Worm (Caenorhabditis elegans) whole organism, L1 larva: ENCODE data around the gene nhr-226.
"Not testable (repeated sequence)": the region's sequence is repeated elsewhere in the genome, so short reads cannot be mapped to it uniquely, and the experiment has no call there.

Source experiments
- C16A3.4 ChIP-seq: fragments of 150-350 bp; optimal IDR thresholded peaks from 2 replicates; lab custom pipeline; 2014; ENCODE audit warnings: missing biosample characterization, missing genetic modification characterization
- Y116A8C.19 ChIP-seq: sonication (generic microtip); optimal IDR thresholded peaks from 2 replicates; lab custom pipeline; 2016; ENCODE audit warnings: missing compliant biosample characterization, missing genetic modification characterization, borderline replicate concordance
- aha-1 ChIP-seq: fragments of 150-350 bp; optimal IDR thresholded peaks from 2 replicates; lab custom pipeline; 2014; ENCODE audit warnings: missing biosample characterization, missing genetic modification characterization
- ama-1 ChIP-seq: fragments of 150-350 bp; optimal IDR thresholded peaks from 2 replicates; lab custom pipeline; 2014
- ceh-63 ChIP-seq: fragments of 200-800 bp; sonication (Bioruptor generic); optimal IDR thresholded peaks from 2 replicates; lab custom pipeline; 2018; ENCODE audit warnings: mild to moderate bottlenecking, missing genetic modification characterization, missing compliant biosample characterization
- ceh-8 ChIP-seq: fragments of 200-800 bp; sonication (Bioruptor generic); optimal IDR thresholded peaks from 2 replicates; lab custom pipeline; 2018; ENCODE audit warnings: mild to moderate bottlenecking, missing genetic modification characterization, moderate library complexity, missing compliant biosample characterization
- efl-1 ChIP-seq, 4 experiments: fragments of 150-350 bp; optimal IDR thresholded peaks in 3 of 4; peaks in 1 of 4; 1 replicate in 1 of 4; 2 replicates in 3 of 4; lab custom pipeline; 2014; ENCODE audit warnings: missing biosample characterization in 2 of 4, missing genetic modification characterization in 2 of 4, missing genetic modification reagents in 2 of 4
- elt-2 ChIP-seq: sonication (generic microtip); optimal IDR thresholded peaks from 2 replicates; lab custom pipeline; 2016; ENCODE audit warnings: missing genetic modification characterization, mild to moderate bottlenecking, inconsistent platforms, missing compliant biosample characterization, missing genetic modification reagents
- elt-3 ChIP-seq, 6 experiments: fragments of 150-350 bp in 1 of 6; sonication (generic microtip); optimal IDR thresholded peaks; 2 replicates each; lab custom pipeline; 2017 to 2018; ENCODE audit warnings: missing biosample characterization in 6 of 6, missing genetic modification characterization in 6 of 6, inconsistent platforms in 1 of 6
- hlh-4 ChIP-seq: sonication (generic microtip); optimal IDR thresholded peaks from 2 replicates; lab custom pipeline; 2016; ENCODE audit warnings: mild to moderate bottlenecking, missing genetic modification characterization, missing compliant biosample characterization
- jun-1 ChIP-seq: fragments of 150-350 bp; optimal IDR thresholded peaks from 2 replicates; lab custom pipeline; 2014; ENCODE audit warnings: missing biosample characterization, missing genetic modification reagents, missing genetic modification characterization
- lin-14 ChIP-seq: fragments of 200-800 bp; sonication (Bioruptor generic); optimal IDR thresholded peaks from 2 replicates; lab custom pipeline; 2018; ENCODE audit warnings: mild to moderate bottlenecking, missing genetic modification characterization, moderate library complexity, missing compliant biosample characterization
- lin-15B ChIP-seq: fragments of 150-350 bp; sonication (generic microtip); optimal IDR thresholded peaks from 3 replicates; lab custom pipeline; 2014; ENCODE audit warnings: missing biosample characterization, missing genetic modification characterization
- lin-35 ChIP-seq, 2 experiments: fragments of 150-350 bp; optimal IDR thresholded peaks; 2 replicates each; lab custom pipeline; 2014; ENCODE audit warnings: missing biosample characterization in 2 of 2, missing genetic modification characterization in 2 of 2, missing genetic modification reagents in 2 of 2
- lsy-2 ChIP-seq, 2 experiments: fragments of 150-350 bp; optimal IDR thresholded peaks; 2 replicates each; lab custom pipeline; 2014; ENCODE audit warnings: missing biosample characterization in 2 of 2, missing genetic modification characterization in 2 of 2
- nhr-12 ChIP-seq: sonication (generic microtip); optimal IDR thresholded peaks from 2 replicates; lab custom pipeline; 2017; ENCODE audit warnings: missing biosample characterization, missing genetic modification characterization
- nhr-19 ChIP-seq: fragments of 200-800 bp; sonication (Bioruptor generic); conservative IDR thresholded peaks from 2 replicates; pipeline ENCODE4 v1.3.6; 2022; ENCODE audit warnings: missing genetic modification characterization, missing compliant biosample characterization
- nhr-28 ChIP-seq: fragments of 150-350 bp; optimal IDR thresholded peaks from 2 replicates; lab custom pipeline; 2014; ENCODE audit warnings: missing biosample characterization, missing genetic modification characterization
- nhr-71 ChIP-seq: sonication (generic microtip); optimal IDR thresholded peaks from 2 replicates; lab custom pipeline; 2016; ENCODE audit warnings: mild to moderate bottlenecking, missing genetic modification characterization, moderate library complexity, missing compliant biosample characterization
- pqm-1 ChIP-seq: sonication (generic microtip); optimal IDR thresholded peaks from 3 replicates; lab custom pipeline; 2017; ENCODE audit warnings: missing biosample characterization, missing genetic modification characterization
- skn-1 ChIP-seq: fragments of 150-350 bp; optimal IDR thresholded peaks from 2 replicates; lab custom pipeline; 2014; ENCODE audit warnings: missing biosample characterization, missing genetic modification characterization
- snpc-4 ChIP-seq: fragments of 150-350 bp; optimal IDR thresholded peaks from 2 replicates; lab custom pipeline; 2014; ENCODE audit warnings: missing biosample characterization, missing genetic modification characterization
- snu-23 ChIP-seq: sonication (generic microtip); optimal IDR thresholded peaks from 2 replicates; lab custom pipeline; 2016; ENCODE audit warnings: missing genetic modification characterization, missing compliant biosample characterization
- sox-4 ChIP-seq: sonication (generic microtip); optimal IDR thresholded peaks from 2 replicates; lab custom pipeline; 2016; ENCODE audit warnings: missing genetic modification characterization, missing compliant biosample characterization
- sup-37 ChIP-seq: fragments of 200-800 bp; sonication (Bioruptor generic); optimal IDR thresholded peaks from 2 replicates; lab custom pipeline; 2018; ENCODE audit warnings: mild to moderate bottlenecking, missing genetic modification characterization, missing compliant biosample characterization
- tbx-2 ChIP-seq: sonication (generic microtip); optimal IDR thresholded peaks from 2 replicates; lab custom pipeline; 2016; ENCODE audit warnings: missing genetic modification characterization, missing compliant biosample characterization
- tlp-1 ChIP-seq: fragments of 150-350 bp; optimal IDR thresholded peaks from 2 replicates; lab custom pipeline; 2014; ENCODE audit warnings: missing biosample characterization, missing genetic modification characterization
- unc-98 ChIP-seq: fragments of 200-800 bp; sonication (Bioruptor generic); IDR thresholded peaks from 2 replicates; pipeline ENCODE4 v1.3.6; 2022; ENCODE audit warnings: missing genetic modification characterization, missing compliant biosample characterization
- ztf-11 ChIP-seq, 2 experiments: sonication (generic microtip); optimal IDR thresholded peaks; 2 replicates each; lab custom pipeline; 2016 to 2017; ENCODE audit warnings: missing genetic modification characterization in 2 of 2, missing biosample characterization in 1 of 2, missing compliant biosample characterization in 1 of 2
- ztf-4 ChIP-seq: fragments of 150-350 bp; optimal IDR thresholded peaks from 2 replicates; lab custom pipeline; 2014; ENCODE audit warnings: missing biosample characterization, missing genetic modification characterization

nhr-226 gene

DNA sequence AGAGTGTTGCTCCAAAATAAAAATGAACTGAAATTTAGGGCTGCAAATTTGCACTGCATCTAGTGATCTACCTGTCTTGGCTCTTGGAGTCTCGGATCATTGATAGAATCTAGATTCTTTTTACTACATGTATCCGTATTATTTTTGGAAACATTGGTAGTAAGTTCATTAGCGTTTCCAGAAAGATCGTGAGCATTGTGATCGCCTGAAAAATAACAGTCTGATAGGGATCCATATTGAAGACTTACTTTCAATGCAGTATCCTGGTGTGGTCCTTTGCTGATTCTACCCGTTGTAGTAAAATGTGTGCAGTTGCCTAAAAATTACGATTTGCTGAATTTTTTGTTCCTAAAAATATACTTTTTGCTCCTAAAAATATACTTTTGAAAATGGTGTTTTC, 11.7 kb downstream of the nhr-226 start:
- TF ChIP-seq efl-1 (optimal IDR thresholded peaks at IDR 0.05; lab: Kevin White, UChicago) (no peak), efl-1 (GFP tag; optimal IDR thresholded peaks at IDR 0.05 in 1 of 2; lab: Kevin White, UChicago) (peak in 1 of 2 experiments; percentile 91), lin-14 (GFP tag; lab: Kevin White, UChicago) (no peak)

DNA sequence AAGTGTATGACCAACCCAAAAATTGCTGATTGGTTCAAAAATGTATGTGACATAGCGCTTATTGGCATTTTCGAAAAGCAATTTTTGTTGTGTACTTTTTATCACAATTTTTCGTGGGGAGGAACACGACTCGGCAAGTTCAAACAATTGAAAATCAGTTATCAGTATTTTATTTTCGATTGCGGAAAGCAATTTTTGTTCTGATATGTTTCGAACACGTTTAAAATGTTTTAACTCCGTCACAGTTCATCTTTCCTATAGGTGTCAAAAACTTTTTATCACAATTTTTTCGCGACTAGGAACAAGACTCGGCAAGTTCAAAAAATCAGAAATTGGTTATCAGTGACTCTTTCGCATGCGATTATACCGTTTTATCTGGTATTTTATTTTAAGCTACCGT, 13.6 kb downstream of the nhr-226 start:
- TF ChIP-seq jun-1 (tag; lab: Kevin White, UChicago), result no peak
- TF ChIP-seq elt-2 (tag; lab: Kevin White, UChicago), result peak; percentile 29

DNA sequence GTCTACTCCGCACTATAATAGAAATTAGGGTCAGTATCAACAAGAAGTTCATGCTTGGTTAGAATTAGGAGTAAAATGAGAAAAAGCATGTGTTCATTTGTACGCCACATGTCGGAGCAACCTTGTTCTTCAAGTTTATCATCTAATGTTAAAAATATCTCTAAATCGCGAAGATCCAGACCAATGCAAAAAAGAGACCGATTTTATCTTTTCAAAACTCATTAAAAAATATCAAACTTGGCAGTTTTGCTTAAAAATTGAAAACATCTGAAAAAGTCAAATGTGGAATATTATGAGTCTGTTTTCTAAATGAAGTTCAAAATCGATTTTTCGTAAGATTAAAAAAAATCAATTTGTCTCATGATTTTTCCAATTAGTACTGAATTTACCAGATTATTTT, 26.3 kb downstream of the nhr-226 start, which contains the start of gene Y19D10B.6:
Gene Y19D10B.6, minus strand, starts transcription at position 101 of the 400 bp plus-strand sequence.
- not testable (repeated sequence) for TF ChIP-seq ztf-4 (tag; lab: Kevin White, UChicago); nhr-12; nhr-19 (GFP tag; lab: Robert Waterston, UW)
- TF ChIP-seq, all 84 proteins: peak for 0; not testable (repeated sequence) for 84

DNA sequence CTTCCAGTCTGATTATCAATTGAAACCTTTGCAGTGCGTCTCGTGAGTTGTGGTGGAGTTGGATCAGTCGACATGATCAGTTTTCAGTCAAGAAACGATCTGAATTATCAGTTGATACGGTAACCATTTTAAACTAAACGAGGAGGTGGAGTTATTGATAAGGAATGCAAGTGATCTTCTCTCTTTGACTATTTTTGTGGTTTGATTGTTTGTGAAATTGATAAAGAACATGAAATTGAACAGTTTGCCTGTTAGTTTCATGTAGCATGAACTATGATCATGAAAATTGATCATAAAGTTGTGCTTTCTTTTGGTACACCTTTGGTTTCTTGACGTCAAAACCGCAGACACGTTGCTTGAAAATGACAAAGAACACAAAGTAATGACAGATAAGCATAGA, 27.8 kb downstream of the nhr-226 start, which contains the start of gene pud-1.2:
Gene pud-1.2, minus strand, starts transcription at position 101 of the 400 bp plus-strand sequence.
- TF ChIP-seq Y116A8C.19; ztf-11 (tag; optimal IDR thresholded peaks at IDR 0.05; lab: Kevin White, UChicago); tbx-2 (tag; lab: Kevin White, UChicago): not testable (repeated sequence)

DNA sequence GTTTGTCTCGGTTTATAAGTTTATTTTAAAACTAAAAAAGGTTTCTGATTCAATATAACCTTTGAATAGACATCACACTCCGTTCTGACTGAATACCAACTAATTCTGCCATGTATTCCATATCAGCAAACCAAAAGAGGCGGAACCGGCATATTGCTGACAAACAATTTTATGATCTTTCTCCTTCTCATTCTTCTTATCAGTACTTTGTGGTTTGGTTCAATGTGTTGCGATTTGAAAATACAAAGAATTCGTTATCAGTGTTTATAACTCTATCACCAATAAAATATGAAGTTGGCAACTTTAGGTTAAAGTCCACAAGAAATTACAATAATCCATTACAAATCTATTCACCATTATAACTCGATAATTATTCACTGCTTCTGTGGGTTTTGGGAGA, 29.6 kb downstream of the nhr-226 start:
- TF ChIP-seq jun-1 (tag; lab: Kevin White, UChicago), result peak; percentile 48
- TF ChIP-seq elt-2 (tag; lab: Kevin White, UChicago), result peak; percentile 99
- no peak for TF ChIP-seq sox-4
- TF ChIP-seq lin-35 (GFP tag; optimal IDR thresholded peaks at IDR 0.05; lab: Kevin White, UChicago), result peak in 1 of 2 experiments; percentile 14
- TF ChIP-seq ceh-63 (GFP tag; lab: Kevin White, UChicago), result no peak
- TF ChIP-seq nhr-71 (tag; lab: Kevin White, UChicago), result peak; percentile 59
- TF ChIP-seq unc-98, result no peak
- no peak for TF ChIP-seq efl-1 (optimal IDR thresholded peaks at IDR 0.05; lab: Kevin White, UChicago)
- peak in 1 of 2 experiments; percentile 7 for TF ChIP-seq efl-1 (GFP tag; optimal IDR thresholded peaks at IDR 0.05 in 1 of 2; lab: Kevin White, UChicago)
- TF ChIP-seq pqm-1 (tag; lab: Kevin White, UChicago), result peak; percentile 72

DNA sequence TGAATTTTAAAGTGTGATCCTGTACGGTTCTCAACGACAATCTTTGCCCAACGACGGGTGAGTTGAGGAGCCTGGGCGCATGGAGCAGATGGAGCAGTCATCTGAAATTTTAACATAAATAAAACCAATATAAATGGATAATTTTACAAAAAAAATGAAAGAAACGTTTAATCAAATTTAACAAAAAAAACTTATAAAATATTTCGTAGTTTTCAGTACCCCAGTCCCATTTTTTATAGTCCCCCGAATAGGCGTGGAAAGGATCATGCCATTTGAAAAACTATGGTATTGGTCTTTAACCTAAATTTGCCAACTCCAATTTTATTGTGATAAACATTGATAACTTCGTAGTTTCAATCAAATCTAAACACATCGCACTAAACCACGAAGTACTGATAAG, 30.4 kb downstream of the nhr-226 start, which contains the start of gene pud-3:
Gene pud-3, minus strand, starts transcription at position 101 of the 400 bp plus-strand sequence.
- TF ChIP-seq lin-15B (no peak), tlp-1 (tag; lab: Kevin White, UChicago) (no peak), lin-14 (GFP tag; lab: Kevin White, UChicago) (no peak), C16A3.4 (no peak), aha-1 (no peak), snpc-4 (tag; lab: Kevin White, UChicago) (no peak), lsy-2 (tag; optimal IDR thresholded peaks at IDR 0.05; lab: Kevin White, UChicago) (no peak), elt-3 (tag; optimal IDR thresholded peaks at IDR 0.05; lab: Kevin White, UChicago) (no peak), sox-4 (no peak), elt-2 (tag; lab: Kevin White, UChicago) (no peak), jun-1 (tag; lab: Kevin White, UChicago) (no peak), ama-1 (lab: Kevin White, UChicago) (no peak), nhr-12 (no peak), ceh-8 (GFP tag; lab: Kevin White, UChicago) (no peak), nhr-28 (tag; lab: Kevin White, UChicago) (no peak), hlh-4 (no peak), snu-23 (no peak), skn-1 (tag; lab: Kevin White, UChicago) (no peak), sup-37 (GFP tag; lab: Kevin White, UChicago) (no peak)
